Fruit fly (Drosophila melanogaster) whole organism, embryonic: ENCODE measurements around the gene CG43078.

Experiments used
- Bgb ChIP-seq: fragments of 200-800 bp; sonication (Bioruptor generic); IDR thresholded peaks from 2 replicates; pipeline ENCODE4 v1.3.6; 2022; ENCODE audit warnings: missing biosample characterization, missing genetic modification characterization; ENCODE audit not compliant: partially characterized antibody
- Blimp-1 ChIP-seq: fragments of 200-800 bp; sonication (Bioruptor generic); optimal IDR thresholded peaks from 3 replicates; lab custom pipeline; 2018; ENCODE audit warnings: missing biosample characterization, missing genetic modification characterization, mild to moderate bottlenecking, moderate library complexity, missing genetic modification reagents
- CG10565 ChIP-seq: fragments of 200-800 bp; sonication (Bioruptor generic); optimal IDR thresholded peaks from 3 replicates; lab custom pipeline; 2016; ENCODE audit warnings: missing biosample characterization, mild to moderate bottlenecking, missing genetic modification characterization
- CG11696 ChIP-seq: fragments of 200-800 bp; sonication (Bioruptor generic); IDR thresholded peaks from 2 replicates; pipeline ENCODE4 v1.3.6; 2022; ENCODE audit warnings: missing biosample characterization, missing genetic modification characterization
- CG1233 ChIP-seq: fragments of 200-800 bp; sonication (Bioruptor generic); optimal IDR thresholded peaks from 4 replicates; lab custom pipeline; 2018; ENCODE audit warnings: missing biosample characterization, mild to moderate bottlenecking, missing genetic modification characterization
- CG15479 ChIP-seq: fragments of 200-800 bp; sonication (Bioruptor generic); optimal IDR thresholded peaks from 3 replicates; lab custom pipeline; 2019; ENCODE audit warnings: missing biosample characterization, mild to moderate bottlenecking, missing genetic modification characterization, moderate library complexity
- CG1602 ChIP-seq: fragments of 200-800 bp; sonication (Bioruptor generic); optimal IDR thresholded peaks from 3 replicates; lab custom pipeline; 2016; ENCODE audit warnings: missing biosample characterization, missing genetic modification characterization
- CG17829 ChIP-seq: fragments of 200-800 bp; optimal IDR thresholded peaks from 2 replicates; lab custom pipeline; 2019; ENCODE audit warnings: missing biosample characterization, mild to moderate bottlenecking, missing genetic modification characterization, moderate library complexity
- CG18619 ChIP-seq: fragments of 200-800 bp; sonication (Bioruptor generic); optimal IDR thresholded peaks from 3 replicates; lab custom pipeline; 2017; ENCODE audit warnings: missing biosample characterization, mild to moderate bottlenecking, missing genetic modification characterization
- CG2129 ChIP-seq: fragments of 200-800 bp; sonication (Bioruptor generic); IDR thresholded peaks from 2 replicates; pipeline ENCODE4 v1.3.6; 2022; ENCODE audit warnings: missing biosample characterization, missing genetic modification characterization; ENCODE audit not compliant: partially characterized antibody
- CG32767 ChIP-seq: fragments of 200-800 bp; sonication (Bioruptor generic); IDR thresholded peaks from 2 replicates; pipeline ENCODE4 v1.3.6; 2022; ENCODE audit warnings: missing biosample characterization, missing genetic modification characterization
- CG42726 ChIP-seq: fragments of 200-800 bp; sonication (Bioruptor generic); IDR thresholded peaks from 2 replicates; pipeline ENCODE4 v1.3.6; 2022; ENCODE audit warnings: missing biosample characterization, missing genetic modification characterization; ENCODE audit not compliant: partially characterized antibody
- CG6654 ChIP-seq: fragments of 200-800 bp; sonication (Bioruptor generic); optimal IDR thresholded peaks from 2 replicates; lab custom pipeline; 2017; ENCODE audit warnings: missing biosample characterization, mild to moderate bottlenecking, missing genetic modification characterization
- CG7786 ChIP-seq: fragments of 200-800 bp; sonication (Bioruptor generic); optimal IDR thresholded peaks from 2 replicates; lab custom pipeline; 2016; ENCODE audit warnings: missing biosample characterization, missing genetic modification characterization
- CG8089 ChIP-seq: fragments of 200-800 bp; sonication (Bioruptor generic); optimal IDR thresholded peaks from 3 replicates; lab custom pipeline; 2016; ENCODE audit warnings: missing biosample characterization, missing genetic modification characterization
- CG8290 ChIP-seq, 3 experiments: fragments of 200-800 bp; sonication (Bioruptor generic); optimal IDR thresholded peaks; 2 replicates each; lab custom pipeline; 2016 to 2019; ENCODE audit warnings: missing biosample characterization in 3 of 3, missing genetic modification characterization in 3 of 3, mild to moderate bottlenecking in 2 of 3, moderate library complexity in 1 of 3
- CG8924 ChIP-seq: fragments of 200-800 bp; optimal IDR thresholded peaks from 3 replicates; lab custom pipeline; 2019; ENCODE audit warnings: missing biosample characterization, mild to moderate bottlenecking, missing genetic modification characterization, moderate library complexity
- CoRest ChIP-seq: fragments of 200-800 bp; sonication (Bioruptor generic); optimal IDR thresholded peaks from 3 replicates; lab custom pipeline; 2018; ENCODE audit warnings: missing biosample characterization, mild to moderate bottlenecking, missing genetic modification characterization, moderate library complexity
- D ChIP-seq, 2 experiments: fragments of 200-800 bp in 1 of 2; fragments of >200 bp in 1 of 2; sonication (Bioruptor generic) in 1 of 2; optimal IDR thresholded peaks; 2 replicates in 1 of 2; 3 replicates in 1 of 2; lab custom pipeline; 2017; ENCODE audit warnings: mild to moderate bottlenecking in 1 of 2, missing biosample characterization in 1 of 2, missing genetic modification characterization in 1 of 2, missing genetic modification reagents in 1 of 2
- Dad ChIP-seq: fragments of 200-800 bp; sonication (Bioruptor generic); optimal IDR thresholded peaks from 3 replicates; lab custom pipeline; 2016; ENCODE audit warnings: missing biosample characterization, missing genetic modification characterization
- Deaf1 ChIP-seq: fragments of 200-800 bp; optimal IDR thresholded peaks from 3 replicates; lab custom pipeline; 2019; ENCODE audit warnings: missing biosample characterization, mild to moderate bottlenecking, missing genetic modification characterization, moderate library complexity
- Dfd ChIP-seq, 2 experiments: fragments of >200 bp; optimal IDR thresholded peaks; 2 replicates each; lab custom pipeline; 2017; ENCODE audit warnings: missing biosample characterization in 2 of 2, missing genetic modification characterization in 2 of 2
- E2f1 ChIP-seq: fragments of 200-800 bp; sonication (Bioruptor generic); IDR thresholded peaks from 2 replicates; pipeline ENCODE4 v1.3.6; 2022; ENCODE audit warnings: missing biosample characterization, missing genetic modification characterization
- Gug ChIP-seq: fragments of 200-800 bp; sonication (Bioruptor generic); IDR thresholded peaks from 4 replicates; pipeline ENCODE4 v1.3.6; 2022; ENCODE audit warnings: missing biosample characterization, missing genetic modification characterization
- Hr3 ChIP-seq: fragments of 200-800 bp; sonication (Bioruptor generic); optimal IDR thresholded peaks from 3 replicates; lab custom pipeline; 2016; ENCODE audit warnings: missing biosample characterization, missing genetic modification characterization
- Ptx1 ChIP-seq: fragments of 200-800 bp; sonication (Bioruptor generic); IDR thresholded peaks from 2 replicates; pipeline ENCODE4 v1.3.6; 2022; ENCODE audit warnings: missing biosample characterization, missing genetic modification characterization
- Spps ChIP-seq: fragments of 200-800 bp; sonication (Bioruptor generic); optimal IDR thresholded peaks from 2 replicates; lab custom pipeline; 2018; ENCODE audit warnings: missing biosample characterization, mild to moderate bottlenecking, missing genetic modification characterization
- amos ChIP-seq: fragments of 200-800 bp; sonication (Bioruptor generic); IDR thresholded peaks from 2 replicates; pipeline ENCODE4 v1.3.6; 2022; ENCODE audit warnings: missing biosample characterization, missing genetic modification characterization; ENCODE audit not compliant: partially characterized antibody
- bigmax ChIP-seq: fragments of 200-800 bp; sonication (Bioruptor generic); optimal IDR thresholded peaks from 2 replicates; lab custom pipeline; 2018; ENCODE audit warnings: missing biosample characterization, mild to moderate bottlenecking, missing genetic modification characterization
- bsh ChIP-seq, 2 experiments: fragments of 200-800 bp; sonication (Bioruptor generic); optimal IDR thresholded peaks; 2 replicates each; lab custom pipeline; 2017 to 2018; ENCODE audit warnings: mild to moderate bottlenecking in 2 of 2, missing biosample characterization in 2 of 2, missing genetic modification characterization in 2 of 2, moderate library complexity in 1 of 2
- cwo ChIP-seq: fragments of 200-800 bp; sonication (Bioruptor generic); optimal IDR thresholded peaks from 3 replicates; lab custom pipeline; 2017; ENCODE audit warnings: missing biosample characterization, missing genetic modification characterization, mild to moderate bottlenecking, moderate library complexity, missing genetic modification reagents
- da ChIP-seq: fragments of 200-800 bp; sonication (Bioruptor generic); optimal IDR thresholded peaks from 2 replicates; lab custom pipeline; 2016; ENCODE audit warnings: missing biosample characterization, missing genetic modification characterization
- dmrt11E ChIP-seq: fragments of 200-800 bp; sonication (Bioruptor generic); optimal IDR thresholded peaks from 3 replicates; lab custom pipeline; 2018; ENCODE audit warnings: missing biosample characterization, mild to moderate bottlenecking, missing genetic modification characterization, moderate library complexity
- emc ChIP-seq: fragments of 200-800 bp; sonication (Bioruptor generic); optimal IDR thresholded peaks from 2 replicates; lab custom pipeline; 2016; ENCODE audit warnings: missing biosample characterization, missing genetic modification characterization
- hbn ChIP-seq: fragments of 200-800 bp; sonication (Bioruptor generic); IDR thresholded peaks from 2 replicates; pipeline ENCODE4 v1.3.6; 2022; ENCODE audit warnings: missing biosample characterization, missing genetic modification characterization; ENCODE audit not compliant: partially characterized antibody
- jing ChIP-seq: fragments of 200-800 bp; sonication (Bioruptor generic); optimal IDR thresholded peaks from 2 replicates; lab custom pipeline; 2018; ENCODE audit warnings: missing biosample characterization, mild to moderate bottlenecking, missing genetic modification characterization
- kni ChIP-seq: fragments of 200-800 bp; sonication (Bioruptor generic); optimal IDR thresholded peaks from 3 replicates; lab custom pipeline; 2017; ENCODE audit warnings: mild to moderate bottlenecking, missing biosample characterization, missing genetic modification reagents, missing genetic modification characterization
- knrl ChIP-seq: fragments of 200-800 bp; sonication (Bioruptor generic); IDR thresholded peaks from 3 replicates; pipeline ENCODE4 v1.3.6; 2022; ENCODE audit warnings: missing biosample characterization, missing genetic modification characterization; ENCODE audit not compliant: partially characterized antibody
- lilli ChIP-seq: fragments of 200-800 bp; sonication (Bioruptor generic); optimal IDR thresholded peaks from 3 replicates; lab custom pipeline; 2016; ENCODE audit warnings: missing biosample characterization, missing genetic modification characterization
- luna ChIP-seq: fragments of 200-800 bp; sonication (Bioruptor generic); optimal IDR thresholded peaks from 2 replicates; lab custom pipeline; 2016; ENCODE audit warnings: missing biosample characterization, missing genetic modification characterization
- pb ChIP-seq: fragments of 200-800 bp; sonication (Bioruptor generic); optimal IDR thresholded peaks from 3 replicates; lab custom pipeline; 2016; ENCODE audit warnings: missing biosample characterization, missing genetic modification characterization
- sqz ChIP-seq: fragments of 200-800 bp; sonication (Bioruptor generic); optimal IDR thresholded peaks from 3 replicates; lab custom pipeline; 2018; ENCODE audit warnings: missing biosample characterization, mild to moderate bottlenecking, missing genetic modification characterization
- toy ChIP-seq: fragments of 200-800 bp; sonication (Bioruptor generic); IDR thresholded peaks from 2 replicates; pipeline ENCODE4 v1.3.6; 2022; ENCODE audit warnings: missing biosample characterization, missing genetic modification characterization
- unc-4 ChIP-seq: fragments of 200-800 bp; sonication (Bioruptor generic); IDR thresholded peaks from 2 replicates; pipeline ENCODE4 v1.3.6; 2022; ENCODE audit warnings: missing biosample characterization, missing genetic modification characterization; ENCODE audit not compliant: partially characterized antibody
- vnd ChIP-seq: fragments of 200-800 bp; sonication (Bioruptor generic); IDR thresholded peaks from 3 replicates; pipeline ENCODE4 v1.3.6; 2022; ENCODE audit warnings: missing biosample characterization, missing genetic modification characterization; ENCODE audit not compliant: partially characterized antibody
- zen2 ChIP-seq: fragments of 200-800 bp; sonication (Bioruptor generic); IDR thresholded peaks from 3 replicates; pipeline ENCODE4 v1.3.6; 2022; ENCODE audit warnings: missing biosample characterization, missing genetic modification characterization; ENCODE audit not compliant: partially characterized antibody

Gene CG43078

DNA sequence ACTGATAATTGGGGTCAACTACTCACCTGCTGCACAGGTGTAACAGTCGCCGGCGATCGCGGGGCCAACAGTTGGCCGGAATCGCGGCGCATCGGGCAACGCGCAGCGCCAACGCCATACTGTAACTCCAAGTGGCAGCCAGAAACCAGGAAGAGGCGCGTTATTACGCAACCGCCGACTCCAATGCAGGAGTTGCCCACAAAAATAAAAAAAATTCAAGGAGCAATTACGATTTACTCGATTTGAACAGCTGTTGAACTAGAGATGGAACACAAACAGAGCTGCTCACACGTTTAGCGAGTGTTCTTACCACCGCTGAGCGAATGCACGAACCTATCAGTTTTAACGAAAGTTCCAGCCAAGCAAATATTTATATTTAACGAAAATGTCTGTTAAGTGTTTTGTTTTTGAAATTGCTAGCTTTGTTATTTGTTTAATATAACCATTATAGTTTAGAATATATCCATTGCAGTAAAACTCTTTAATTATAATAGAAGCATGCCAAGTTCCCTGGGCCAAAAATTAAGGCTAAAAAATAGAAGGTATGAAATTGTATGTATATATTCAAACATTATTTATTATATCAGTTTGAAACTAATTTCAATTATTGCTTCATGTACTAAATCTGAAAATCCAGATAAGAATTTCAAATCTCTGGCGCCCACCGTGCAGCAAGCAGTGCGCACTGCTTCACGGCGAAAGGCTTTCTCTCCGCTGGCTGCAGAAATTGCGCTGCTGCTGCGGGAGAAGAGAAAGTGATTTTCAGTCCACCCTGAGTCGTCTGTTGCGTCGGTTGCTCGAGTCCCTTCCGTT, 27.5 kb downstream of the CG43078 start, which contains the start of the genes CG5989 and CG6282 (continued):
- TF ChIP-seq CG10565 (GFP tag; lab: Kevin White, UChicago) (no peak), Dfd (GFP tag; optimal IDR thresholded peaks at IDR 0.05; lab: Kevin White, UChicago) (no peak), E2f1 (GFP tag; lab: Robert Waterston, UW) (no peak), Blimp-1 (GFP tag; lab: Kevin White, UChicago) (peak; percentile 67), Spps (no peak), toy (GFP tag; lab: Robert Waterston, UW) (no peak), emc (GFP tag; lab: Kevin White, UChicago) (no peak), CoRest (peak; percentile 59), da (GFP tag; lab: Kevin White, UChicago) (no peak), sqz (GFP tag; lab: Kevin White, UChicago) (no peak), Hr3 (peak; percentile 36), pb (no peak), bsh (GFP tag; optimal IDR thresholded peaks at IDR 0.05; lab: Kevin White, UChicago) (peak in 1 of 2 experiments; percentile 56), cwo (no peak), amos (GFP tag; lab: Robert Waterston, UW) (peak; percentile 65), CG2129 (GFP tag; lab: Robert Waterston, UW) (peak; percentile 23; the same call in 1 of the 2 replicates), D (optimal IDR thresholded peaks at IDR 0.05; lab: Kevin White, UChicago) (no peak), D (GFP tag; optimal IDR thresholded peaks at IDR 0.05; lab: Kevin White, UChicago) (no peak), jing (no peak), luna (GFP tag; lab: Kevin White, UChicago) (no peak), kni (no peak), unc-4 (GFP tag; lab: Robert Waterston, UW) (peak; percentile 61), Bgb (GFP tag; lab: Robert Waterston, UW) (peak; percentile 60), dmrt11E (peak; percentile 31), Dad (GFP tag; lab: Kevin White, UChicago) (no peak), CG1602 (GFP tag; lab: Kevin White, UChicago) (no peak), CG17829 (tag; lab: Kevin White, UChicago) (peak; percentile 31), CG8290 (GFP tag; optimal IDR thresholded peaks at IDR 0.05; lab: Kevin White, UChicago) (no peak), CG8290 (tag; optimal IDR thresholded peaks at IDR 0.05; lab: Kevin White, UChicago) (peak in 1 of 2 experiments; percentile 45), CG8924 (tag; lab: Kevin White, UChicago) (peak; percentile 46), hbn (GFP tag; lab: Robert Waterston, UW) (peak; percentile 30; the same call in 1 of the 2 replicates), Ptx1 (0 out of 2 replicates have a peak, but pooled peaks have one; percentile 12), lilli (GFP tag; lab: Kevin White, UChicago) (peak; percentile 54), CG7786 (GFP tag; lab: Kevin White, UChicago) (no peak), Deaf1 (tag; lab: Kevin White, UChicago) (peak; percentile 14), CG18619 (peak; percentile 19), knrl (GFP tag; lab: Robert Waterston, UW) (peak; percentile 55), vnd (GFP tag; lab: Robert Waterston, UW) (0 out of 3 replicates have a peak, but pooled peaks have one; percentile 26), zen2 (no peak; the same call in 2 of the 3 replicates), CG6654 (GFP tag; lab: Kevin White, UChicago) (no peak), CG1233 (GFP tag; lab: Kevin White, UChicago) (no peak), CG32767 (no peak), CG11696 (GFP tag; lab: Robert Waterston, UW) (no peak), CG8089 (GFP tag; lab: Kevin White, UChicago) (no peak), CG42726 (GFP tag; lab: Robert Waterston, UW) (peak; percentile 67), CG15479 (no peak), bigmax (GFP tag; lab: Kevin White, UChicago) (no peak), Gug (GFP tag; lab: Robert Waterston, UW) (peak; percentile 56; the same call in 1 of the 4 replicates)
